Fruit fly (Drosophila melanogaster): Measurements from ENCODE around the gene CG42264.

DNA sequence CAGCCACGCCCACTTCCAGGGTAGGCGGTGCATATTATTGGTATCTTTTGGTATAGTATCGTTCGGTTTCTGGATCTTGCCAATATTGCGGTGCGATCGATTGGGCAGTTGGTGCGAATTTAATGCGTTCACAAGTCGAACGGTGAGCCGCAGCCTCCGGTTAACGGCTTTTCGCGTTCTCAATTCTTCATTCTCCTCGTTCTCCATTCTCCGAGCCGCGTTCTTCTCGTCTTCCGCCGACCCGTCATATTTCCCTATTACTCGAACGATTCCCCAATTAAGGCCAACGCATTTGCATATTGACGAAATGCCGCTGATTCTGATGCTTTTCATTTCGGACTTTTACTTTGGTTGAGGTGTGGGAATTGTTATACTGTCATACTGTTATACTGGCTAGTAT lies at the start of gene CG42264:
- TF ChIP-seq pan (optimal IDR thresholded peaks at IDR 0.05) (no peak), CG8478 (optimal IDR thresholded peaks at IDR 0.05) (no peak), usp (GFP tag; optimal IDR thresholded peaks at IDR 0.05) (no peak), psq (optimal IDR thresholded peaks at IDR 0.05) (no peak)
